Fruit fly (Drosophila melanogaster): ENCODE results near the gene Gr98d.
A peak's percentile ranks its signal among the peaks of the same experiment; 100 is the strongest.

dm6 chr3R:27581263-27581868 is 35.5 kb downstream of the Gr98d start:
- TF ChIP-seq CG12768 (GFP tag; optimal IDR thresholded peaks at IDR 0.05) (peak; percentile 76), ovo (GFP tag; optimal IDR thresholded peaks at IDR 0.05) (peak; percentile 3), CG7101 (tag; optimal IDR thresholded peaks at IDR 0.05) (peak; percentile 79), CG14711 (tag; optimal IDR thresholded peaks at IDR 0.05) (peak; percentile 61), CG1620 (GFP tag; optimal IDR thresholded peaks at IDR 0.05) (peak; percentile 18), kay (GFP tag; ENCODE audit: borderline replicate concordance) (no peak), Hr96 (GFP tag; optimal IDR thresholded peaks at IDR 0.05) (peak; percentile 66)

Measured in whole organism, adult.